Worm (Caenorhabditis elegans): ENCODE measurements around the gene C50C3.5.

Gene C50C3.5

ce11 chrIII:8178924-8179323 lies at the start of gene C50C3.5:
Gene C50C3.5 (plus strand): TSS chrIII:8179224.
- TF ChIP-seq egl-27 (tag; optimal IDR thresholded peaks at IDR 0.05): no peak

ce11 chrIII:8130177-8130902 lies 48.7 kb upstream of the C50C3.5 start, which contains the start of the genes rpl-21 and C14B9.10:
Gene rpl-21 (minus strand): TSS chrIII:8130227.
Gene C14B9.10 (plus strand): TSS chrIII:8130852.
- TF ChIP-seq sem-4 (tag; optimal IDR thresholded peaks at IDR 0.05) (peak; percentile 80), elt-1 (tag; optimal IDR thresholded peaks at IDR 0.05) (no peak), ztf-11 (tag; optimal IDR thresholded peaks at IDR 0.05) (no peak), alr-1 (tag; optimal IDR thresholded peaks at IDR 0.05) (no peak), aly-2 (tag; optimal IDR thresholded peaks at IDR 0.05) (no peak), ceh-82 (tag; optimal IDR thresholded peaks at IDR 0.05) (peak; percentile 49), nhr-25 (tag; optimal IDR thresholded peaks at IDR 0.05) (peak; percentile 85), lin-11 (tag; optimal IDR thresholded peaks at IDR 0.05) (peak; percentile 60), nhr-23 (tag; optimal IDR thresholded peaks at IDR 0.05) (no peak), ztf-4 (tag; optimal IDR thresholded peaks at IDR 0.05) (peak; percentile 61), snpc-4 (tag; optimal IDR thresholded peaks at IDR 0.05) (peak; percentile 49), nhr-77 (tag; optimal IDR thresholded peaks at IDR 0.05) (no peak), nhr-129 (tag; optimal IDR thresholded peaks at IDR 0.05) (peak; percentile 86), unc-55 (GFP tag; optimal IDR thresholded peaks at IDR 0.05) (peak; percentile 98), Y55F3AM.14 (GFP tag; optimal IDR thresholded peaks at IDR 0.05) (no peak), R02D3.7 (tag; optimal IDR thresholded peaks at IDR 0.05) (peak; percentile 3), fos-1 (tag; optimal IDR thresholded peaks at IDR 0.05) (peak; percentile 61), peb-1 (tag; optimal IDR thresholded peaks at IDR 0.05) (no peak), elt-3 (tag; optimal IDR thresholded peaks at IDR 0.05) (no peak), ama-1 (optimal IDR thresholded peaks at IDR 0.05) (peak; percentile 45), unc-62 (GFP tag; optimal IDR thresholded peaks at IDR 0.05) (no peak), mab-5 (tag; optimal IDR thresholded peaks at IDR 0.05) (peak; percentile 28), lin-39 (tag; optimal IDR thresholded peaks at IDR 0.05) (no peak), F13H6.1 (tag; optimal IDR thresholded peaks at IDR 0.05) (peak; percentile 71), egl-27 (tag; optimal IDR thresholded peaks at IDR 0.05) (no peak), sma-3 (GFP tag; optimal IDR thresholded peaks at IDR 0.05) (peak; percentile 76), dmd-4 (tag; optimal IDR thresholded peaks at IDR 0.05) (no peak), lin-13 (GFP tag; optimal IDR thresholded peaks at IDR 0.05) (peak; percentile 80), zag-1 (tag; optimal IDR thresholded peaks at IDR 0.05) (no peak), crh-2 (tag; optimal IDR thresholded peaks at IDR 0.05) (peak; percentile 88), lsy-2 (tag; optimal IDR thresholded peaks at IDR 0.05) (peak; percentile 96 to 99), nhr-6 (tag; optimal IDR thresholded peaks at IDR 0.05) (no peak), skn-1 (tag; optimal IDR thresholded peaks at IDR 0.05) (no peak), nhr-11 (tag; optimal IDR thresholded peaks at IDR 0.05) (no peak), ztf-1 (GFP tag; conservative IDR thresholded peaks at IDR 0.05) (no peak), gmeb-1 (tag; optimal IDR thresholded peaks at IDR 0.05) (peak; percentile 82), nhr-10 (tag; optimal IDR thresholded peaks at IDR 0.05) (no peak), mbf-1 (tag; optimal IDR thresholded peaks at IDR 0.05) (no peak), C34F6.9 (tag; optimal IDR thresholded peaks at IDR 0.05) (peak; percentile 89), blmp-1 (tag; optimal IDR thresholded peaks at IDR 0.05; ENCODE audit: insufficient read depth) (peak; percentile 32), unc-39 (tag; optimal IDR thresholded peaks at IDR 0.05) (no peak), nhr-237 (tag; optimal IDR thresholded peaks at IDR 0.05) (no peak), sma-9 (GFP tag; optimal IDR thresholded peaks at IDR 0.05) (peak; percentile 88), sma-9 (tag; optimal IDR thresholded peaks at IDR 0.05) (no peak), mdl-1 (tag; optimal IDR thresholded peaks at IDR 0.05) (peak; percentile 31 to 39), nhr-12 (tag; optimal IDR thresholded peaks at IDR 0.05) (no peak), ceh-16 (tag; optimal IDR thresholded peaks at IDR 0.05) (peak; percentile 19), ZK546.5 (tag; optimal IDR thresholded peaks at IDR 0.05) (peak; percentile 63), nhr-21 (tag; optimal IDR thresholded peaks at IDR 0.05) (peak; percentile 76)
